Worm (Caenorhabditis elegans) whole organism, L3 larva: ENCODE data around the gene bath-20.

Experiments
- nhr-28 ChIP-seq: fragments of 150-350 bp; optimal IDR thresholded peaks from 2 replicates; lab custom pipeline; 2014; ENCODE audit warnings: missing biosample characterization, missing genetic modification characterization
- zag-1 ChIP-seq: fragments of 150-350 bp; optimal IDR thresholded peaks from 2 replicates; lab custom pipeline; 2014; ENCODE audit warnings: missing biosample characterization, missing genetic modification characterization

ce11 chrII:2058985-2059384 is 16.6 kb upstream of the bath-20 start, which contains the start of gene F07E5.5:
- TF ChIP-seq nhr-28 (no peak), zag-1 (tag; lab: Kevin White, UChicago) (no peak)
